Worm (Caenorhabditis elegans): ENCODE measurements around the gene T24E12.13.

DNA sequence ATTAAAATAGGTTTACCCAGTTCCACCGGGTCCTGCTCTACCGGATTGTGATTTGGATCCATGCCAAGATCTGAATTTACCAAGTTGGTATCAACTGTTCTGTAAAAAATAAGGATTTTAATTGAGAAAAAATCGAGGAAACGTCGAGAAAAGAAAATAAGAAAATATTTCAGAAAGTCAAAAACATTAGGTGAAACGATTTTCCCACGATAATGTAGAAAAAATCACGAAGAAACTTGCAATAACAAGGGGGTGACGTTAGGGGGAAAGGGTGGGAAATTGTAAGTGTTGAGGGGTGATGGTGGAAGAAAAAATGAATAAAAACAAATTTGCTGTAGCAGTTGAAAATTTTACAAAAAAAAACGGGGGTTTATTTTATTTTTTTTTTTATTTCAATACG, 14.1 kb upstream of the T24E12.13 start, which contains the start of gene T24E12.10:
- TF ChIP-seq him-1 (tag; optimal IDR thresholded peaks at IDR 0.05) (no peak), dao-5 (tag; optimal IDR thresholded peaks at IDR 0.05) (no peak)
